Worm (Caenorhabditis elegans): Measurements from ENCODE around the gene F54G2.1.

The F54G2.1 gene

DNA sequence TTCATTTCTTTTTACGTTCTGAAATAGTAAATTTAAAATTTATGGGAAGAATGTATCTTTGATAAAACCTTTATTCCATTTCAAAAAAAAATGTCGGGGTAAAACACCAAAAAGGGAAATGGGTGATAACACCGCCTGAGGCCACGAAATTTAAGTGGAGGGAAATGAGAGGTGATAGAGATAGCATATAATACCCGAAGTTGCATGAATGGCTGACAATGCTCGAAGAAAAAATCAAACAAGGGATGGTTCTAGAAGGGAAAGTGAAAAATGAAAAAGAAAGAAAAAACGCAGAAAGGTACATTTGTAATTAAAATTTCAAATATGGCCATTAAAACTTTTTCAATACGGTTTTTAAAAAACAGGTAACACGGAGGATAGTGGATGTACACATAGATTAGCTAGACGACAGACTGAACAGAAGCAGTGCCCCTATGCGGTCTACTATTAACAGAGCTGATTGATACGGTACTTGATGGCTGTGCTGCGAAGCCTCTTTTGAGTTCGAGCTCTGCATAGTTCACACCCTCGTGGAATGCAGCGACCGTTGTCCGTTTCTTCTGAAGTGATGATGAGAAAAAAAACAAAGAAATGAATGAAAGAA lies 34.1 kb upstream of the F54G2.1 start:
- TF ChIP-seq egl-27 (tag; optimal IDR thresholded peaks at IDR 0.05) (no peak), nhr-25 (tag; optimal IDR thresholded peaks at IDR 0.05) (no peak), fkh-10 (GFP tag; optimal IDR thresholded peaks at IDR 0.05) (no peak), hmg-11 (tag; optimal IDR thresholded peaks at IDR 0.05) (no peak), nhr-28 (tag; optimal IDR thresholded peaks at IDR 0.05) (no peak), ama-1 (optimal IDR thresholded peaks at IDR 0.05) (peak; percentile 11), daf-12 (tag; optimal IDR thresholded peaks at IDR 0.05) (no peak), zag-1 (tag; optimal IDR thresholded peaks at IDR 0.05) (no peak), pha-4 (tag; optimal IDR thresholded peaks at IDR 0.05) (peak; percentile 19), ceh-9 (tag; optimal IDR thresholded peaks at IDR 0.05) (no peak), jun-1 (tag; optimal IDR thresholded peaks at IDR 0.05) (peak; percentile 19), tbx-2 (tag; optimal IDR thresholded peaks at IDR 0.05) (no peak), elt-2 (tag; optimal IDR thresholded peaks at IDR 0.05) (peak; percentile 66), elt-3 (tag; optimal IDR thresholded peaks at IDR 0.05) (no peak), lsy-12 (tag; optimal IDR thresholded peaks at IDR 0.05) (no peak)

DNA sequence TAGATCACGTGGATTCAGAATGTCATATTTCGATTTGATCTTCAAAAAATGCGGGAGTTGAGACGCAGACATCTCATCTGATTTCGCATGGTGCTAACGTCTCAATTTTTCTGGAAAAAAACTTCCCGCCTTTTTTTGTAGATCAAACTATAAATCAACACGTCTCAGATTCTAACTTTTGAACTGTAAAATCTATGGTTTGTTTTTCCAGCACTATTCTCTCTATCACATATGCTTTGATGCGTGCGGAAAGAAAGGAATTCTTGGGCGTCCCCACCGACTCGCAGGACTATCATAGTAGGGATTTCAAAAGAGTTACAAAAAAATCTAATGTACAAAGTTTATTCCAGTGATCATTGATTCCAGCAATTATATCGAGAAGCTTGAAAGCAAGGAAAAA lies 33.5 kb upstream of the F54G2.1 start:
- TF ChIP-seq lsy-12 (tag; optimal IDR thresholded peaks at IDR 0.05) = no peak
- no peak for TF ChIP-seq egl-5 (tag; optimal IDR thresholded peaks at IDR 0.05)
- no peak for TF ChIP-seq fkh-10 (GFP tag; optimal IDR thresholded peaks at IDR 0.05)
- no peak for TF ChIP-seq daf-12 (tag; optimal IDR thresholded peaks at IDR 0.05)
- TF ChIP-seq nhr-67 (tag; optimal IDR thresholded peaks at IDR 0.05) = no peak
- no peak for TF ChIP-seq elt-3 (tag; optimal IDR thresholded peaks at IDR 0.05)
- no peak for TF ChIP-seq nhr-237 (tag; optimal IDR thresholded peaks at IDR 0.05)
- TF ChIP-seq ceh-28 (tag; optimal IDR thresholded peaks at IDR 0.05) = no peak
- TF ChIP-seq nhr-11 (tag; optimal IDR thresholded peaks at IDR 0.05) = no peak
- TF ChIP-seq ztf-4 (tag; optimal IDR thresholded peaks at IDR 0.05) = no peak
- TF ChIP-seq nhr-23 (tag; optimal IDR thresholded peaks at IDR 0.05) = no peak
- no peak for TF ChIP-seq nhr-28 (tag; optimal IDR thresholded peaks at IDR 0.05)

DNA sequence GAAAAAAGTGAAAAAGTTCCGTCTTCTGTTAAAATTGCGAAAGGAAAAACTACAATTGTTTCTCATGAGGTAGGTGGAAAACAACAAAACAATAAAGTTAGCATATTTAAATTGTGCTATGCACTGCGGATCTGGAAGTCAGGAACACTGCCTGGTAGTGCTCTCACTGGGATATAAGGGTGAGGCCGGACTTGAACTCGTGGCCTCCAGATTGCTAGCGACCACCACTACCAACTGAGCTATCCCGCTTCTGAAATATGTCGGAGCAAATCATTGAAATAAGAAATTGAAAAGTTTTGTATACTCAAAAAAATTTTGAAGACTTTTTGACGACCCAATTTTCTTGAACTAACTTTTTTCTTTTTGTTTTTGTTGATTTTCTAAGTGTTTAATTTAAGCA lies 32.4 kb upstream of the F54G2.1 start:
- no peak for TF ChIP-seq ama-1 (optimal IDR thresholded peaks at IDR 0.05)
- no peak for TF ChIP-seq sea-2 (GFP tag; optimal IDR thresholded peaks at IDR 0.05)
- no peak for TF ChIP-seq nfya-1 (tag; optimal IDR thresholded peaks at IDR 0.05; ENCODE audit: insufficient read depth)
- TF ChIP-seq ztf-11 (tag; optimal IDR thresholded peaks at IDR 0.05) = no peak
- TF ChIP-seq fkh-10 (GFP tag; optimal IDR thresholded peaks at IDR 0.05) = no peak
- TF ChIP-seq nhr-25 (tag; optimal IDR thresholded peaks at IDR 0.05) = no peak

DNA sequence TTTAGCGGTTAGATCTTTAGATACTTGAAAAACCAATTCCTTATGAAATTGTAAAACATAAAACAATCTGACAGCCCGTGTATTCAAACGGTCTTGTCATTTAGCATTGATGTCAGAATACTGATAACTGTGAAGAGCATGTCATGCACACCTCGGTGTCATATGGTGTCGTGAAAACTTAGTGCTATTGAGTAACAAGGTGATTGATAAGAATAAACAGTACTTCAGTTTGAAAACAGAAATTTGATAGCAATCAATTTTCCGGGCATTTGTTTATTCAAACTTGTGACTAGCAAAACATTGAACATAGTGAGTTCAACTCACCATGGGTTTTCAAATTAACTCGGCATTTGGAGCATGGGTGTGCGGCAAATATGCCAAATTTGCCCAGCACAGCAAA lies 31.1 kb upstream of the F54G2.1 start:
- no peak for TF ChIP-seq ceh-16 (tag; optimal IDR thresholded peaks at IDR 0.05)
- no peak for TF ChIP-seq egl-5 (tag; optimal IDR thresholded peaks at IDR 0.05)
- TF ChIP-seq jun-1 (tag; optimal IDR thresholded peaks at IDR 0.05) = peak; percentile 65
- TF ChIP-seq elt-2 (tag; optimal IDR thresholded peaks at IDR 0.05) = peak; percentile 90
- peak; percentile 72 for TF ChIP-seq pha-4 (tag; optimal IDR thresholded peaks at IDR 0.05)
- peak; percentile 10 for TF ChIP-seq nfya-1 (tag; optimal IDR thresholded peaks at IDR 0.05; ENCODE audit: insufficient read depth)
- no peak for TF ChIP-seq lsy-12 (tag; optimal IDR thresholded peaks at IDR 0.05)
- no peak for TF ChIP-seq fkh-10 (GFP tag; optimal IDR thresholded peaks at IDR 0.05)
- peak; percentile 86 for TF ChIP-seq pqm-1 (tag; optimal IDR thresholded peaks at IDR 0.05)
- TF ChIP-seq fkh-2 (tag; optimal IDR thresholded peaks at IDR 0.05) = no peak
- TF ChIP-seq nhr-28 (tag; optimal IDR thresholded peaks at IDR 0.05) = no peak
- TF ChIP-seq daf-12 (tag; optimal IDR thresholded peaks at IDR 0.05) = no peak

DNA sequence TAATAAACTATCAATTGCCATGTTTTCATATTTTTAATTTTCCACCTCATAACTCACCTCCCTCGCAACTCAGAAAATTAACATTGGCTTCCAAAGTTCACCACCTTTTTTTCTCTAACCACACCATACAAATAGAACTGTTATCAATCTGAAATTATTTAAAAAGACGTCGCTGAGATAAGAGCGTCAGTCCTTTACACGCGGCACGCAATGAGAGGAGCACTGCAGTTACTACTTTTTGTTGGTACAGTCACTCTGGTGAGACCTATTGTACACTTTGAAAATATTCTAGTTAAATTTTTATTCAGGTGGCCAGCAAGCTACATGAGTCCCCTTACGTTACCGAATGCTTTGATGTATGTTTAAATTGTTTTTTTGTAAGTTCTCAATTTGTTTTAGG lies 30.6 kb upstream of the F54G2.1 start, which contains the start of gene T02C5.1:
TSS of gene T02C5.1 (plus strand) at position 199 of the 400 bp plus-strand sequence.
- TF ChIP-seq elt-2 (tag; optimal IDR thresholded peaks at IDR 0.05) (peak; percentile 74), nfya-1 (tag; optimal IDR thresholded peaks at IDR 0.05; ENCODE audit: insufficient read depth) (no peak), fkh-2 (tag; optimal IDR thresholded peaks at IDR 0.05) (no peak), hmg-11 (tag; optimal IDR thresholded peaks at IDR 0.05) (no peak), elt-3 (tag; optimal IDR thresholded peaks at IDR 0.05) (no peak), pha-4 (tag; optimal IDR thresholded peaks at IDR 0.05) (peak; percentile 39), pqm-1 (tag; optimal IDR thresholded peaks at IDR 0.05) (peak; percentile 46)

DNA sequence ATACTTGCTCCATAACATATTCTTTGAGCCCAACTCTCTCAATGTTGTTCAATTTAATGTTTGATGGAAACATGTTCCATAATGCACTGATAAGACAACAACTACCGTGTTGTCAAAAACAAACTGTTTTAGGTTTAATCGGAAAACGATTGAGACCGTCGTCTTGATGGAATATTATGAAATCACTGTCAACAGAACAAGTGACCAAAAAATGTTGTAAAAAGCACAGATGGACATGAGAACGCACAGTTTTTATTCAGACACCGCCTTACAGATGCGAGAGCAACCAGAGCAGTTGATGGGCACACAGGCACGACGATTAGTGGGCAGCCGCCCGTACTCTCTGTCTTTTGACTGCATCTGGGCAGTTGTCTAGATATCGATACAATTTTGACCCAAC lies 28.9 kb upstream of the F54G2.1 start:
- no peak for TF ChIP-seq jun-1 (tag; optimal IDR thresholded peaks at IDR 0.05)
- TF ChIP-seq pqm-1 (tag; optimal IDR thresholded peaks at IDR 0.05) = peak; percentile 43
- no peak for TF ChIP-seq ztf-4 (tag; optimal IDR thresholded peaks at IDR 0.05)
- no peak for TF ChIP-seq elt-1 (tag; optimal IDR thresholded peaks at IDR 0.05)
- no peak for TF ChIP-seq nhr-237 (tag; optimal IDR thresholded peaks at IDR 0.05)
- TF ChIP-seq zag-1 (tag; optimal IDR thresholded peaks at IDR 0.05) = no peak
- TF ChIP-seq elt-2 (tag; optimal IDR thresholded peaks at IDR 0.05) = peak; percentile 49
- TF ChIP-seq nhr-28 (tag; optimal IDR thresholded peaks at IDR 0.05) = no peak
- TF ChIP-seq tbx-2 (tag; optimal IDR thresholded peaks at IDR 0.05) = no peak
- TF ChIP-seq ztf-11 (tag; optimal IDR thresholded peaks at IDR 0.05) = no peak
- no peak for TF ChIP-seq mdl-1 (tag; optimal IDR thresholded peaks at IDR 0.05)
- TF ChIP-seq ceh-28 (tag; optimal IDR thresholded peaks at IDR 0.05) = no peak
- no peak for TF ChIP-seq fkh-2 (tag; optimal IDR thresholded peaks at IDR 0.05)
- no peak for TF ChIP-seq ZK546.5 (tag; optimal IDR thresholded peaks at IDR 0.05)
- TF ChIP-seq unc-39 (tag; optimal IDR thresholded peaks at IDR 0.05) = no peak
- no peak for TF ChIP-seq snpc-4 (tag; optimal IDR thresholded peaks at IDR 0.05)
- TF ChIP-seq nhr-43 (tag; optimal IDR thresholded peaks at IDR 0.05; ENCODE audit: poor library complexity, severe bottlenecking) = no peak

Data from whole organism, L3 larva.